Worm (Caenorhabditis elegans): ENCODE results near the gene F38E1.10.

ce11 chrV:8375419-8375818, at the start of gene F38E1.10:
- TF ChIP-seq snpc-4 (tag; optimal IDR thresholded peaks at IDR 0.05) (no peak), ces-1 (GFP tag; optimal IDR thresholded peaks at IDR 0.05) (no peak), nhr-12 (tag; optimal IDR thresholded peaks at IDR 0.05) (no peak), sem-2 (GFP tag; optimal IDR thresholded peaks at IDR 0.05) (no peak), ceh-83 (GFP tag; optimal IDR thresholded peaks at IDR 0.05) (no peak), pha-4 (tag; optimal IDR thresholded peaks at IDR 0.05) (no peak), ztf-11 (tag; optimal IDR thresholded peaks at IDR 0.05) (no peak), mep-1 (tag; optimal IDR thresholded peaks at IDR 0.05) (no peak), nhr-28 (tag; optimal IDR thresholded peaks at IDR 0.05) (no peak)
